Worm (Caenorhabditis elegans) whole organism, L1 larva: Measurements from ENCODE around the gene scav-3.

Source experiments
- aly-2 ChIP-seq: fragments of 150-350 bp; optimal IDR thresholded peaks from 2 replicates; lab custom pipeline; 2014; ENCODE audit warnings: missing biosample characterization, missing genetic modification characterization
- fos-1 ChIP-seq: fragments of 150-350 bp; optimal IDR thresholded peaks from 2 replicates; lab custom pipeline; 2014; ENCODE audit warnings: missing biosample characterization, missing genetic modification characterization
- nhr-11 ChIP-seq: fragments of 150-350 bp; optimal IDR thresholded peaks from 2 replicates; lab custom pipeline; 2014; ENCODE audit warnings: missing biosample characterization, missing genetic modification characterization
- unc-30 ChIP-seq: sonication (generic microtip); optimal IDR thresholded peaks from 2 replicates; lab custom pipeline; 2017; ENCODE audit warnings: missing biosample characterization, missing genetic modification characterization

DNA sequence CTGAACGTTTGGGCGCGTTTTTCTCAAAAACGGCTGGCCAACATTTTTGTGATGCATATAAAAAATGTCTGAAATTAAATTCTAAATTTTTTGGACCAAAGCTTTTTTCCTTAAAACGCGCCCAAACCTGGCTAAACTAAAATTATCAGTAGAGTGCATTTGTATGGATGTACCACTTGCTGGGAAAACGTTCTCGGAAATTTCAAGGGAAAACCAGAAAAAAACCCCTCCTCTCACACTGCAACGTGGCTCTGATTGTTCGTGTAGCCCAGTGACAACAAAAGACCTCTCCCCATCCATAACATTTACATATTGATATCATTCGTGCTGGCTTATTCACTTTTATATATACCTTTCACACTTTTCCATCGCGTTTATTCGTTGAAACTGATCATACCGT lies 12.2 kb upstream of the scav-3 start, which contains the start of gene Y49E10.29:
- no peak for TF ChIP-seq aly-2
- TF ChIP-seq fos-1 (tag; lab: Kevin White, UChicago): no peak
- TF ChIP-seq unc-30 (tag; lab: Kevin White, UChicago): no peak
- TF ChIP-seq nhr-11: no peak
